Worm (Caenorhabditis elegans): ENCODE measurements around the gene F07C3.2.

The F07C3.2 gene

ce11 chrV:9257467-9257866, 31.6 kb downstream of the F07C3.2 start, which contains the start of gene F07C3.16:
Gene F07C3.16, minus strand, starts transcription at chrV:9257567.
- TF ChIP-seq hlh-1 (tag; optimal IDR thresholded peaks at IDR 0.05) (no peak), cnd-1 (tag; optimal IDR thresholded peaks at IDR 0.05) (no peak), ceh-83 (GFP tag; optimal IDR thresholded peaks at IDR 0.05) (no peak), sptf-1 (tag; optimal IDR thresholded peaks at IDR 0.05) (no peak), lin-13 (tag; optimal IDR thresholded peaks at IDR 0.05) (no peak), mep-1 (tag; optimal IDR thresholded peaks at IDR 0.05) (no peak), nhr-237 (tag; optimal IDR thresholded peaks at IDR 0.05) (no peak), elt-1 (tag; optimal IDR thresholded peaks at IDR 0.05; ENCODE audit: borderline replicate concordance, insufficient read depth) (no peak), nhr-28 (tag; optimal IDR thresholded peaks at IDR 0.05) (no peak), sem-2 (GFP tag; optimal IDR thresholded peaks at IDR 0.05) (no peak), snpc-4 (tag; optimal IDR thresholded peaks at IDR 0.05) (no peak), ceh-39 (tag; optimal IDR thresholded peaks at IDR 0.05) (no peak), zip-8 (tag; optimal IDR thresholded peaks at IDR 0.05) (no peak), lin-32 (GFP tag; optimal IDR thresholded peaks at IDR 0.05) (no peak)

DNA sequence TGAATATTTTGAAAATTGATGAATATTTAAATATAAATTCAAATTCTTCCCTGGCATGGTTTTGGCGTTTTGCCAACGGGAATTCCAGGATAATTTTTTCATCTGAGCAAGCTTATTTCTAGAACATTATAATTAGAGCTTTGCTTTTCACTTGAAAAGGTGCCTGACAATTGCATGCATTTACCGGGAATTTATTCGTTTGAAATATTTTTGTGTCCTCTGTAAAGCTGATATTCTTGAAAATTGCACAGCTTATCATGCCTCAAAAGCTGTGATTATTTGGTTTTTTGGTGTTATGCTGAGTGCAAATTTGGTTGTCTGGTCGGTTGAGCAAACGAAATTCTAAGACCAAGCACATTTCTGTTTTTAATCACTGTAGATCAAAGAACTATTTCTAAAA, 34.5 kb downstream of the F07C3.2 start:
- no peak for TF ChIP-seq nhr-12 (tag; optimal IDR thresholded peaks at IDR 0.05)
- TF ChIP-seq unc-62 (GFP tag; optimal IDR thresholded peaks at IDR 0.05): no peak
- no peak for TF ChIP-seq lin-13 (tag; optimal IDR thresholded peaks at IDR 0.05)
- no peak for TF ChIP-seq mep-1 (tag; optimal IDR thresholded peaks at IDR 0.05)
- no peak for TF ChIP-seq cnd-1 (tag; optimal IDR thresholded peaks at IDR 0.05)
- TF ChIP-seq sem-2 (GFP tag; optimal IDR thresholded peaks at IDR 0.05): no peak
- no peak for TF ChIP-seq elt-3 (tag; optimal IDR thresholded peaks at IDR 0.05)
- TF ChIP-seq nhr-28 (tag; optimal IDR thresholded peaks at IDR 0.05): no peak
- no peak for TF ChIP-seq elt-1 (tag; optimal IDR thresholded peaks at IDR 0.05; ENCODE audit: borderline replicate concordance, insufficient read depth)
- TF ChIP-seq nhr-76 (tag; optimal IDR thresholded peaks at IDR 0.05): no peak
- TF ChIP-seq ceh-39 (tag; optimal IDR thresholded peaks at IDR 0.05): no peak
- TF ChIP-seq tbx-8 (GFP tag; optimal IDR thresholded peaks at IDR 0.05): no peak
- no peak for TF ChIP-seq M03D4.4 (tag; optimal IDR thresholded peaks at IDR 0.05)

- TF ChIP-seq lsy-2 (tag; optimal IDR thresholded peaks at IDR 0.05): no peak
- no peak for TF ChIP-seq nhr-28 (tag; optimal IDR thresholded peaks at IDR 0.05)
- no peak for TF ChIP-seq mls-2 (tag; optimal IDR thresholded peaks at IDR 0.05)
- no peak for TF ChIP-seq ceh-39 (tag; optimal IDR thresholded peaks at IDR 0.05)
- TF ChIP-seq unc-39 (tag; optimal IDR thresholded peaks at IDR 0.05): no peak
- no peak for TF ChIP-seq nhr-2 (tag; optimal IDR thresholded peaks at IDR 0.05)
- no peak for TF ChIP-seq tbx-8 (GFP tag; optimal IDR thresholded peaks at IDR 0.05)
- TF ChIP-seq drap-1 (GFP tag; optimal IDR thresholded peaks at IDR 0.05): no peak
- no peak for TF ChIP-seq mep-1 (tag; optimal IDR thresholded peaks at IDR 0.05)
- TF ChIP-seq nhr-237 (tag; optimal IDR thresholded peaks at IDR 0.05): no peak
- no peak for TF ChIP-seq ztf-11 (tag; optimal IDR thresholded peaks at IDR 0.05)
- no peak for TF ChIP-seq elt-1 (tag; optimal IDR thresholded peaks at IDR 0.05; ENCODE audit: borderline replicate concordance, insufficient read depth)
- TF ChIP-seq mab-5 (tag; optimal IDR thresholded peaks at IDR 0.05): no peak
- TF ChIP-seq sptf-1 (tag; optimal IDR thresholded peaks at IDR 0.05): no peak
- no peak for TF ChIP-seq zip-8 (tag; optimal IDR thresholded peaks at IDR 0.05)
- TF ChIP-seq bed-3 (GFP tag; optimal IDR thresholded peaks at IDR 0.05): no peak
- TF ChIP-seq unc-120 (tag; optimal IDR thresholded peaks at IDR 0.05; ENCODE audit: poor library complexity, severe bottlenecking): no peak
- no peak for TF ChIP-seq unc-62 (GFP tag; optimal IDR thresholded peaks at IDR 0.05)
- TF ChIP-seq sem-2 (GFP tag; optimal IDR thresholded peaks at IDR 0.05): no peak
Measured at ce11 chrV:9261492-9261891, 35.6 kb downstream of the F07C3.2 start, which contains the start of gene nhr-36. Gene nhr-36, minus strand, starts transcription at chrV:9261592.

- TF ChIP-seq ces-1 (GFP tag; optimal IDR thresholded peaks at IDR 0.05): no peak
- no peak for TF ChIP-seq nhr-12 (tag; optimal IDR thresholded peaks at IDR 0.05)
- no peak for TF ChIP-seq mep-1 (tag; optimal IDR thresholded peaks at IDR 0.05)
- no peak for TF ChIP-seq cnd-1 (tag; optimal IDR thresholded peaks at IDR 0.05)
- TF ChIP-seq pha-4 (tag; optimal IDR thresholded peaks at IDR 0.05): no peak
- TF ChIP-seq mab-5 (tag; optimal IDR thresholded peaks at IDR 0.05): no peak
- TF ChIP-seq elt-1 (tag; optimal IDR thresholded peaks at IDR 0.05; ENCODE audit: borderline replicate concordance, insufficient read depth): no peak
- TF ChIP-seq nhr-76 (tag; optimal IDR thresholded peaks at IDR 0.05): no peak
- TF ChIP-seq bed-3 (GFP tag; optimal IDR thresholded peaks at IDR 0.05): no peak
- no peak for TF ChIP-seq tbx-8 (GFP tag; optimal IDR thresholded peaks at IDR 0.05)
- no peak for TF ChIP-seq mls-2 (tag; optimal IDR thresholded peaks at IDR 0.05)
- no peak for TF ChIP-seq nhr-28 (tag; optimal IDR thresholded peaks at IDR 0.05)
- no peak for TF ChIP-seq ham-2 (GFP tag; optimal IDR thresholded peaks at IDR 0.05)
- TF ChIP-seq blmp-1 (tag; optimal IDR thresholded peaks at IDR 0.05): no peak
- TF ChIP-seq flh-1 (GFP tag; optimal IDR thresholded peaks at IDR 0.05): no peak
- no peak for TF ChIP-seq nhr-237 (tag; optimal IDR thresholded peaks at IDR 0.05)
Measured at ce11 chrV:9262708-9263107, 36.8 kb downstream of the F07C3.2 start.
